Fruit fly (Drosophila melanogaster) whole organism, embryonic: ENCODE data around the gene CG17982.

Experiments
- CG10543 ChIP-seq: fragments of 200-800 bp; sonication (Bioruptor generic); optimal IDR thresholded peaks from 3 replicates; lab custom pipeline; 2017; ENCODE audit warnings: missing biosample characterization, mild to moderate bottlenecking, missing genetic modification characterization, moderate library complexity
- CG11247 ChIP-seq: fragments of 200-800 bp; sonication (Bioruptor generic); IDR thresholded peaks from 2 replicates; pipeline ENCODE4 v1.3.6; 2022; ENCODE audit warnings: missing biosample characterization, missing genetic modification characterization
- CG12236 ChIP-seq: fragments of 200-800 bp; sonication (Bioruptor generic); optimal IDR thresholded peaks from 2 replicates; lab custom pipeline; 2016; ENCODE audit warnings: missing biosample characterization, missing genetic modification characterization
- CG13123 ChIP-seq: fragments of 200-800 bp; sonication (Bioruptor generic); optimal IDR thresholded peaks from 2 replicates; lab custom pipeline; 2016; ENCODE audit warnings: missing biosample characterization, missing genetic modification characterization
- CG14014 ChIP-seq: fragments of 200-800 bp; sonication (Bioruptor generic); IDR thresholded peaks from 2 replicates; pipeline ENCODE4 v1.3.6; 2022; ENCODE audit warnings: missing biosample characterization, missing genetic modification characterization
- CG14050 ChIP-seq: fragments of 200-800 bp; sonication (Bioruptor generic); IDR thresholded peaks from 3 replicates; pipeline ENCODE4 v1.3.6; 2022; ENCODE audit warnings: missing biosample characterization, missing genetic modification characterization
- CG14667 ChIP-seq: fragments of 200-800 bp; sonication (Bioruptor generic); IDR thresholded peaks from 2 replicates; pipeline ENCODE4 v1.3.6; 2022; ENCODE audit warnings: missing biosample characterization, missing genetic modification characterization
- CG15514 ChIP-seq: fragments of 200-800 bp; sonication (Bioruptor generic); optimal IDR thresholded peaks from 3 replicates; lab custom pipeline; 2017; ENCODE audit warnings: missing biosample characterization, missing genetic modification characterization, mild to moderate bottlenecking, moderate library complexity, missing genetic modification reagents
- CG16815 ChIP-seq: fragments of 200-800 bp; sonication (Bioruptor generic); optimal IDR thresholded peaks from 3 replicates; lab custom pipeline; 2017; ENCODE audit warnings: missing biosample characterization, mild to moderate bottlenecking, missing genetic modification characterization
- CG17186 ChIP-seq: fragments of 200-800 bp; sonication (Bioruptor generic); optimal IDR thresholded peaks from 3 replicates; lab custom pipeline; 2017; ENCODE audit warnings: missing biosample characterization, missing genetic modification reagents, missing genetic modification characterization
- CG17912 ChIP-seq: fragments of 200-800 bp; sonication (Bioruptor generic); optimal IDR thresholded peaks from 2 replicates; lab custom pipeline; 2018; ENCODE audit warnings: missing biosample characterization, mild to moderate bottlenecking, missing genetic modification characterization
- CG30431 ChIP-seq: fragments of 200-800 bp; sonication (Bioruptor generic); optimal IDR thresholded peaks from 2 replicates; lab custom pipeline; 2017; ENCODE audit warnings: missing biosample characterization, missing genetic modification characterization
- CG3281 ChIP-seq: fragments of 200-800 bp; sonication (Bioruptor generic); optimal IDR thresholded peaks from 3 replicates; lab custom pipeline; 2017; ENCODE audit warnings: missing biosample characterization, mild to moderate bottlenecking, missing genetic modification characterization
- CG4282 ChIP-seq: fragments of 200-800 bp; sonication (Bioruptor generic); optimal IDR thresholded peaks from 2 replicates; lab custom pipeline; 2016; ENCODE audit warnings: missing biosample characterization, missing genetic modification characterization
- CG9797 ChIP-seq: fragments of 200-800 bp; sonication (Bioruptor generic); optimal IDR thresholded peaks from 3 replicates; lab custom pipeline; 2018; ENCODE audit warnings: missing biosample characterization, mild to moderate bottlenecking, missing genetic modification characterization
- Chrac-16 ChIP-seq: fragments of 200-800 bp; sonication (Bioruptor generic); optimal IDR thresholded peaks from 3 replicates; lab custom pipeline; 2016; ENCODE audit warnings: missing biosample characterization, missing genetic modification characterization
- Dad ChIP-seq: fragments of 200-800 bp; sonication (Bioruptor generic); optimal IDR thresholded peaks from 3 replicates; lab custom pipeline; 2016; ENCODE audit warnings: missing biosample characterization, missing genetic modification characterization
- Dp ChIP-seq: fragments of 200-800 bp; sonication (Bioruptor generic); optimal IDR thresholded peaks from 2 replicates; lab custom pipeline; 2018; ENCODE audit warnings: missing biosample characterization, mild to moderate bottlenecking, missing genetic modification characterization, moderate library complexity
- Drgx ChIP-seq: fragments of 200-800 bp; sonication (Bioruptor generic); IDR thresholded peaks from 2 replicates; pipeline ENCODE4 v1.3.6; 2022; ENCODE audit warnings: missing biosample characterization, missing genetic modification characterization
- E2f2 ChIP-seq: fragments of 200-800 bp; sonication (Bioruptor generic); IDR thresholded peaks from 2 replicates; pipeline ENCODE4 v1.3.6; 2022; ENCODE audit warnings: missing biosample characterization, missing genetic modification characterization
- Ets97D ChIP-seq: fragments of 200-800 bp; sonication (Bioruptor generic); optimal IDR thresholded peaks from 3 replicates; lab custom pipeline; 2016; ENCODE audit warnings: missing biosample characterization, missing genetic modification characterization
- HLH3B ChIP-seq: fragments of 200-800 bp; sonication (Bioruptor generic); IDR thresholded peaks from 2 replicates; pipeline ENCODE4 v1.3.6; 2022; ENCODE audit warnings: missing biosample characterization, missing genetic modification characterization
- Hmr ChIP-seq: fragments of 200-800 bp; sonication (Bioruptor generic); optimal IDR thresholded peaks from 3 replicates; lab custom pipeline; 2017; ENCODE audit warnings: mild to moderate bottlenecking, missing biosample characterization, missing genetic modification reagents, missing genetic modification characterization
- Hr51 ChIP-seq, 2 experiments: fragments of 200-800 bp; sonication (Bioruptor generic); optimal IDR thresholded peaks; 2 replicates in 1 of 2; 3 replicates in 1 of 2; lab custom pipeline; 2016 to 2018; ENCODE audit warnings: missing biosample characterization in 2 of 2, missing genetic modification characterization in 2 of 2, mild to moderate bottlenecking in 1 of 2, moderate library complexity in 1 of 2
- Lim3 ChIP-seq: fragments of 200-800 bp; sonication (Bioruptor generic); IDR thresholded peaks from 2 replicates; pipeline ENCODE4 v1.3.6; 2022; ENCODE audit warnings: missing biosample characterization, missing genetic modification characterization
- Nf-YA ChIP-seq: fragments of 200-800 bp; sonication (Bioruptor generic); IDR thresholded peaks from 2 replicates; pipeline ENCODE4 v1.3.6; 2022; ENCODE audit warnings: missing biosample characterization, missing genetic modification characterization
- Nf-YB ChIP-seq: fragments of 200-800 bp; sonication (Bioruptor generic); optimal IDR thresholded peaks from 3 replicates; lab custom pipeline; 2019; ENCODE audit warnings: missing biosample characterization, mild to moderate bottlenecking, missing genetic modification characterization, moderate library complexity
- Opbp ChIP-seq: fragments of 200-800 bp; sonication (Bioruptor generic); IDR thresholded peaks from 3 replicates; pipeline ENCODE4 v1.3.6; 2022; ENCODE audit warnings: missing biosample characterization, missing genetic modification characterization; ENCODE audit not compliant: partially characterized antibody
- Poxn ChIP-seq: fragments of 200-800 bp; sonication (Bioruptor generic); IDR thresholded peaks from 2 replicates; pipeline ENCODE4 v1.3.6; 2022; ENCODE audit warnings: missing biosample characterization, missing genetic modification characterization
- Sin3A ChIP-seq: fragments of >200 bp; optimal IDR thresholded peaks from 2 replicates; lab custom pipeline; 2018
- dm ChIP-seq: fragments of 200-800 bp; sonication (Bioruptor generic); optimal IDR thresholded peaks from 3 replicates; lab custom pipeline; 2016; ENCODE audit warnings: missing biosample characterization, missing genetic modification characterization
- ems ChIP-seq: fragments of 200-800 bp; sonication (Bioruptor generic); optimal IDR thresholded peaks from 3 replicates; lab custom pipeline; 2016; ENCODE audit warnings: missing biosample characterization, missing genetic modification characterization
- gcm2 ChIP-seq: fragments of 200-800 bp; sonication (Bioruptor generic); optimal IDR thresholded peaks from 2 replicates; lab custom pipeline; 2016; ENCODE audit warnings: missing biosample characterization, missing genetic modification characterization
- gt ChIP-seq: fragments of 200-800 bp; sonication (Bioruptor generic); IDR thresholded peaks from 2 replicates; pipeline ENCODE4 v1.3.6; 2022; ENCODE audit warnings: missing biosample characterization, missing genetic modification characterization
- hb ChIP-seq: fragments of 200-800 bp; sonication (Bioruptor generic); IDR thresholded peaks from 3 replicates; pipeline ENCODE4 v1.3.6; 2022; ENCODE audit warnings: missing biosample characterization, missing genetic modification characterization; ENCODE audit not compliant: partially characterized antibody
- hkb ChIP-seq, 2 experiments: fragments of 200-800 bp in 1 of 2; fragments of >200 bp in 1 of 2; sonication (Bioruptor generic) in 1 of 2; IDR thresholded peaks in 1 of 2; optimal IDR thresholded peaks in 1 of 2; 2 replicates each; pipeline versions ENCODE4 v1.3.6 to Lab custom; 2017 to 2022; ENCODE audit warnings: missing biosample characterization in 1 of 2, missing genetic modification characterization in 1 of 2
- pnt ChIP-seq: fragments of 200-800 bp; sonication (Bioruptor generic); optimal IDR thresholded peaks from 3 replicates; lab custom pipeline; 2016; ENCODE audit warnings: missing biosample characterization, missing genetic modification characterization
- prd ChIP-seq, 3 experiments: fragments of >200 bp in 2 of 3; fragments of 200-800 bp in 1 of 3; sonication (Bioruptor generic) in 1 of 3; optimal IDR thresholded peaks in 2 of 3; IDR thresholded peaks in 1 of 3; 2 replicates in 2 of 3; 3 replicates in 1 of 3; pipeline versions ENCODE4 v1.3.6 to Lab custom; 2017 to 2022; ENCODE audit warnings: missing biosample characterization in 1 of 3, missing genetic modification characterization in 1 of 3
- ranshi ChIP-seq: fragments of 200-800 bp; sonication (Bioruptor generic); IDR thresholded peaks from 2 replicates; pipeline ENCODE4 v1.3.6; 2022; ENCODE audit warnings: missing biosample characterization, missing genetic modification characterization
- repo ChIP-seq: fragments of 200-800 bp; sonication (Bioruptor generic); optimal IDR thresholded peaks from 2 replicates; lab custom pipeline; 2016; ENCODE audit warnings: missing biosample characterization, missing genetic modification characterization
- sc ChIP-seq, 3 experiments: fragments of >200 bp in 2 of 3; fragments of 200-800 bp in 1 of 3; sonication (Bioruptor generic) in 1 of 3; optimal IDR thresholded peaks; 2 replicates in 2 of 3; 3 replicates in 1 of 3; lab custom pipeline; 2017; ENCODE audit warnings: mild to moderate bottlenecking in 1 of 3, missing biosample characterization in 1 of 3, missing genetic modification characterization in 1 of 3, missing genetic modification reagents in 1 of 3
- slbo ChIP-seq: fragments of 200-800 bp; sonication (Bioruptor generic); IDR thresholded peaks from 2 replicates; pipeline ENCODE4 v1.3.6; 2022; ENCODE audit warnings: missing biosample characterization, missing genetic modification characterization
- slou ChIP-seq: fragments of 200-800 bp; sonication (Bioruptor generic); optimal IDR thresholded peaks from 3 replicates; lab custom pipeline; 2016; ENCODE audit warnings: missing biosample characterization, missing genetic modification characterization
- sna ChIP-seq: fragments of 200-800 bp; sonication (Bioruptor generic); IDR thresholded peaks from 2 replicates; pipeline ENCODE4 v1.3.6; 2022; ENCODE audit warnings: missing biosample characterization, missing genetic modification characterization; ENCODE audit not compliant: partially characterized antibody
- tll ChIP-seq, 2 experiments: fragments of 200-800 bp in 1 of 2; fragments of >200 bp in 1 of 2; sonication (Bioruptor generic) in 1 of 2; optimal IDR thresholded peaks; 2 replicates each; lab custom pipeline; 2017 to 2019; ENCODE audit warnings: missing biosample characterization in 2 of 2, missing genetic modification characterization in 2 of 2, mild to moderate bottlenecking in 1 of 2, moderate library complexity in 1 of 2
- twi ChIP-seq: fragments of 200-800 bp; optimal IDR thresholded peaks from 2 replicates; lab custom pipeline; 2019; ENCODE audit warnings: missing biosample characterization, mild to moderate bottlenecking, missing genetic modification characterization, moderate library complexity
- zf30C ChIP-seq: fragments of 200-800 bp; sonication (Bioruptor generic); optimal IDR thresholded peaks from 3 replicates; lab custom pipeline; 2018; ENCODE audit warnings: missing biosample characterization, mild to moderate bottlenecking, missing genetic modification characterization
- zfh2 ChIP-seq: fragments of 200-800 bp; sonication (Bioruptor generic); optimal IDR thresholded peaks from 2 replicates; lab custom pipeline; 2016; ENCODE audit warnings: missing biosample characterization, missing genetic modification characterization

Gene CG17982

dm6 chrX:8129204-8129997, 14.2 kb downstream of the CG17982 start, which contains the start of gene CG2116 (continued):
- TF ChIP-seq Ets97D (GFP tag; lab: Kevin White, UChicago) (peak; percentile 46), Chrac-16 (GFP tag; lab: Kevin White, UChicago) (no peak), tll (GFP tag; optimal IDR thresholded peaks at IDR 0.05; lab: Kevin White, UChicago) (no peak), hkb (optimal IDR thresholded peaks at IDR 0.05; lab: Kevin White, UChicago) (no peak), hkb (GFP tag; IDR thresholded peaks at IDR 0.05; lab: Robert Waterston, UW) (no peak), zf30C (GFP tag; lab: Kevin White, UChicago) (no peak), sna (GFP tag; lab: Robert Waterston, UW) (0 out of 2 replicates have a peak, but pooled peaks have one; percentile 30), twi (tag; lab: Kevin White, UChicago) (no peak), Hr51 (GFP tag; optimal IDR thresholded peaks at IDR 0.05; lab: Kevin White, UChicago) (no peak), CG10543 (GFP tag; lab: Kevin White, UChicago) (peak; percentile 9), slbo (GFP tag; lab: Robert Waterston, UW) (no peak), ranshi (GFP tag; lab: Robert Waterston, UW) (no peak), CG14667 (no peak), prd (optimal IDR thresholded peaks at IDR 0.05; lab: Kevin White, UChicago) (no peak), prd (GFP tag; IDR thresholded peaks at IDR 0.05; lab: Robert Waterston, UW) (no peak), CG11247 (GFP tag; lab: Robert Waterston, UW) (no peak), E2f2 (peak; percentile 84), CG17912 (no peak), CG14050 (GFP tag; lab: Robert Waterston, UW) (no peak), sc (optimal IDR thresholded peaks at IDR 0.05; lab: Kevin White, UChicago) (no peak), sc (GFP tag; optimal IDR thresholded peaks at IDR 0.05; lab: Kevin White, UChicago) (no peak), CG14014 (GFP tag; lab: Robert Waterston, UW) (no peak), gt (GFP tag; lab: Robert Waterston, UW) (no peak), Dad (no peak), Sin3A (lab: Kevin White, UChicago) (peak; percentile 56), CG13123 (GFP tag; lab: Kevin White, UChicago) (no peak), Drgx (GFP tag; lab: Robert Waterston, UW) (no peak), CG16815 (GFP tag; lab: Kevin White, UChicago) (no peak), CG17186 (no peak), Nf-YB (GFP tag; lab: Kevin White, UChicago) (no peak), CG15514 (GFP tag; lab: Kevin White, UChicago) (peak; percentile 59), CG4282 (no peak), Opbp (GFP tag; lab: Robert Waterston, UW) (peak; percentile 43; the same call in 2 of the 3 replicates), pnt (no peak), zfh2 (GFP tag; lab: Kevin White, UChicago) (no peak), slou (GFP tag; lab: Kevin White, UChicago) (no peak), hb (no peak), Hmr (GFP tag; lab: Kevin White, UChicago) (no peak), Lim3 (GFP tag; lab: Robert Waterston, UW) (no peak), Nf-YA (GFP tag; lab: Robert Waterston, UW) (no peak), ems (GFP tag; lab: Kevin White, UChicago) (no peak), HLH3B (GFP tag; lab: Robert Waterston, UW) (no peak), repo (GFP tag; lab: Kevin White, UChicago) (no peak), dm (GFP tag; lab: Kevin White, UChicago) (no peak), Dp (GFP tag; lab: Kevin White, UChicago) (peak; percentile 74), gcm2 (GFP tag; lab: Kevin White, UChicago) (no peak), CG9797 (GFP tag; lab: Kevin White, UChicago) (peak; percentile 78), CG30431 (GFP tag; lab: Kevin White, UChicago) (no peak), CG12236 (GFP tag; lab: Kevin White, UChicago) (no peak), CG3281 (no peak), Poxn (no peak)
